Worm (Caenorhabditis elegans): ENCODE results near the gene Y50E8A.2.

ce11 chrV:14773048-14773447 lies 44.4 kb upstream of the Y50E8A.2 start, which contains the start of gene haf-7:
- TF ChIP-seq nhr-28 (tag; optimal IDR thresholded peaks at IDR 0.05): no peak
- no peak for TF ChIP-seq pha-4 (tag; optimal IDR thresholded peaks at IDR 0.05)
- no peak for TF ChIP-seq lsy-2 (tag; optimal IDR thresholded peaks at IDR 0.05)
- no peak for TF ChIP-seq elt-3 (tag; optimal IDR thresholded peaks at IDR 0.05)
- TF ChIP-seq mep-1 (tag; optimal IDR thresholded peaks at IDR 0.05): no peak
- TF ChIP-seq nhr-237 (tag; optimal IDR thresholded peaks at IDR 0.05): no peak
- TF ChIP-seq tbx-8 (GFP tag; optimal IDR thresholded peaks at IDR 0.05): no peak
- no peak for TF ChIP-seq nhr-76 (tag; optimal IDR thresholded peaks at IDR 0.05)
- no peak for TF ChIP-seq lin-13 (tag; optimal IDR thresholded peaks at IDR 0.05)
- no peak for TF ChIP-seq nhr-12 (tag; optimal IDR thresholded peaks at IDR 0.05)
- no peak for TF ChIP-seq unc-62 (GFP tag; optimal IDR thresholded peaks at IDR 0.05)

All from whole organism, mixed stage, embryonic.